Fruit fly (Drosophila melanogaster): ENCODE results near the gene Reph.

DNA sequence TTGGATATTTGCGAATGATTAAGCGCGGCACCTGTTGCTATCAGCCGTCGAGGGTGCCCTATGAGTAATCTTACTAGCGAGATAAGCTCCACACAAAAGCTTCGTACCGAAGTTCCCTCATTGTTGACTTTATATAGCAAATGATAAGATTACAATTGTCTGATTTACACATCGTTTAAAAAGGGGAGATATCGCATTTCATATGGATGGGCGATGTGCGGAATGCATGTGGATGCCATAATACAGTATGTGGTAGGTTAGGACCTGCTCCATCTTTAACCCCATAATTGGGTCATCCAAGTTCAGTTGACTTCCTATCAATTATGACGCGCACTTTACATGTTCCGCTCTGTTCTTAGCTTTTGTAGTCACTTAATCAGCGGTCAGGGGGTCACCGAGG, 11.7 kb upstream of the Reph start:
- TF ChIP-seq gl (tag; optimal IDR thresholded peaks at IDR 0.05) (no peak), CG13204 (GFP tag; optimal IDR thresholded peaks at IDR 0.05) (no peak), CG8159 (tag; optimal IDR thresholded peaks at IDR 0.05) (no peak), CG4496 (GFP tag; IDR thresholded peaks at IDR 0.05) (no peak)
